Fruit fly (Drosophila melanogaster): ENCODE results near the gene CG34140.

Gene CG34140

dm6 chr3L:199050-199745 lies 15.0 kb upstream of the CG34140 start (continued):
- TF ChIP-seq CG11695 (GFP tag; IDR thresholded peaks at IDR 0.05) (peak; percentile 42; the same call in 1 of the 3 replicates), CG10321 (GFP tag; IDR thresholded peaks at IDR 0.05) (peak; percentile 87), CG30403 (GFP tag; optimal IDR thresholded peaks at IDR 0.05) (no peak), Antp (GFP tag; optimal IDR thresholded peaks at IDR 0.05) (peak; percentile 45), pum (GFP tag; optimal IDR thresholded peaks at IDR 0.05) (peak; percentile 32), CG1647 (GFP tag; optimal IDR thresholded peaks at IDR 0.05) (peak; percentile 31), bab2 (GFP tag; optimal IDR thresholded peaks at IDR 0.05) (no peak), Ets65A (GFP tag) (peak; percentile 52), CG7556 (GFP tag; optimal IDR thresholded peaks at IDR 0.05) (no peak), Opbp (GFP tag; IDR thresholded peaks at IDR 0.05; ENCODE audit: partially characterized antibody) (peak; percentile 78), CG9932 (GFP tag; IDR thresholded peaks at IDR 0.05) (peak; percentile 44), CG11560 (tag; IDR thresholded peaks at IDR 0.05) (peak; percentile 5; the same call in 2 of the 3 replicates), zen2 (GFP tag; IDR thresholded peaks at IDR 0.05; ENCODE audit: partially characterized antibody) (peak; percentile 41; the same call in 1 of the 3 replicates), CG12659 (GFP tag; optimal IDR thresholded peaks at IDR 0.05) (peak; percentile 93), CG6175 (GFP tag; IDR thresholded peaks at IDR 0.05) (no peak; the same call in 2 of the 3 replicates), Dek (tag; optimal IDR thresholded peaks at IDR 0.05) (peak; percentile 35), Dref (GFP tag; IDR thresholded peaks at IDR 0.05) (peak; percentile 54), CG10979 (tag; optimal IDR thresholded peaks at IDR 0.05) (peak; percentile 3), row (GFP tag; IDR thresholded peaks at IDR 0.05) (peak; percentile 24; the same call in 2 of the 3 replicates), CG4282 (GFP tag; optimal IDR thresholded peaks at IDR 0.05) (no peak), Rfx (GFP tag; IDR thresholded peaks at IDR 0.05) (peak; percentile 52), wek (GFP tag; optimal IDR thresholded peaks at IDR 0.05) (no peak), CG8944 (GFP tag; optimal IDR thresholded peaks at IDR 0.05) (no peak), CG4617 (GFP tag; optimal IDR thresholded peaks at IDR 0.05; ENCODE audit: borderline replicate concordance) (peak; percentile 98), MTF-1 (GFP tag; optimal IDR thresholded peaks at IDR 0.05; ENCODE audit: borderline replicate concordance) (peak; percentile 17), CG15073 (GFP tag; optimal IDR thresholded peaks at IDR 0.05) (no peak), Dbx (GFP tag; IDR thresholded peaks at IDR 0.05) (peak; percentile 42; the same call in 1 of the 3 replicates), CG10366 (GFP tag; IDR thresholded peaks at IDR 0.05) (peak; percentile 15; the same call in 1 of the 2 replicates), Mad (GFP tag; optimal IDR thresholded peaks at IDR 0.05) (peak; percentile 36), jigr1 (GFP tag; IDR thresholded peaks at IDR 0.05) (peak; percentile 48; the same call in 2 of the 3 replicates), CG12769 (tag; optimal IDR thresholded peaks at IDR 0.05) (no peak), Hmx (GFP tag; optimal IDR thresholded peaks at IDR 0.05) (no peak), ken (GFP tag; IDR thresholded peaks at IDR 0.05) (peak; percentile 67; the same call in 2 of the 3 replicates), hth (optimal IDR thresholded peaks at IDR 0.05) (no peak), Nf-YA (GFP tag; IDR thresholded peaks at IDR 0.05) (peak; percentile 42; the same call in 1 of the 2 replicates), Hsf (GFP tag; optimal IDR thresholded peaks at IDR 0.05) (peak; percentile 11), Atf3 (GFP tag; optimal IDR thresholded peaks at IDR 0.05) (peak; percentile 23), BtbVII (GFP tag; optimal IDR thresholded peaks at IDR 0.05) (no peak), danr (GFP tag; IDR thresholded peaks at IDR 0.05) (0 out of 2 replicates have a peak, but pooled peaks have one; percentile 8), Atf-2 (GFP tag; optimal IDR thresholded peaks at IDR 0.05) (peak; percentile 1), YL-1 (GFP tag; optimal IDR thresholded peaks at IDR 0.05) (peak; percentile 87), H2.0 (GFP tag; IDR thresholded peaks at IDR 0.05) (no peak), Drgx (GFP tag; IDR thresholded peaks at IDR 0.05) (0 out of 2 replicates have a peak, but pooled peaks have one; percentile 19), ewg (GFP tag; optimal IDR thresholded peaks at IDR 0.05) (peak; percentile 63), tgo (GFP tag; IDR thresholded peaks at IDR 0.05) (peak; percentile 52; the same call in 2 of the 3 replicates), Dp (GFP tag; optimal IDR thresholded peaks at IDR 0.05) (peak; percentile 27), Dad (GFP tag; optimal IDR thresholded peaks at IDR 0.05) (peak; percentile 42), ERR (GFP tag; optimal IDR thresholded peaks at IDR 0.05) (no peak), CG2116 (GFP tag; optimal IDR thresholded peaks at IDR 0.05) (no peak), dpn (GFP tag; optimal IDR thresholded peaks at IDR 0.05) (peak in 1 of 2 experiments; percentile 3)

All from whole organism, embryonic.